Fruit fly (Drosophila melanogaster) S2 (cell line): ENCODE results near the gene CG32639.

Experiments used
- CG8478 ChIP-seq: fragments of >200 bp; optimal IDR thresholded peaks from 2 replicates; lab custom pipeline; 2018
- CTCF ChIP-seq, 2 experiments: fragments of >200 bp; optimal IDR thresholded peaks; 2 replicates each; lab custom pipeline; 2018

CG32639 gene

DNA sequence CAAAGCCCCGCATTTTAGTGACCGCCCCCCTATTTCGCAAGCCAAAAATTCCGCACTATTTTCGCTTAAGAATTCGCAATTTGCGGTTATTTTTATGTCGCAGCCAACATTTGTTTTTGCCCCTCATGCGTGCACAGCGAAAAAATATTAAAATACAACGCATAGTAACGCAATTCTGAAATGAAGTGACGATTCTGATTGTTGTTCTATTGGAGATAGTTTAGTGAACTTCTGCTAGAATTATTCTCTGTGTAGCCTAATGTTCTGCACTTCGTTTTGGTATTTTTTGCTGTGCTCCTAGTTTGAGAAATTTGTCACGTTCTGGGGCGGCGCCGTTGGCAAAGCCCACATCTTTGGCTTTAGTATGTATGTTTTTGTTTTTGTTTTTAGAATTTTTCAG, 14.5 kb downstream of the CG32639 start:
- TF ChIP-seq CG8478 (lab: Kevin White, UChicago) (no peak), CTCF (optimal IDR thresholded peaks at IDR 0.05; lab: Kevin White, UChicago) (no peak)

DNA sequence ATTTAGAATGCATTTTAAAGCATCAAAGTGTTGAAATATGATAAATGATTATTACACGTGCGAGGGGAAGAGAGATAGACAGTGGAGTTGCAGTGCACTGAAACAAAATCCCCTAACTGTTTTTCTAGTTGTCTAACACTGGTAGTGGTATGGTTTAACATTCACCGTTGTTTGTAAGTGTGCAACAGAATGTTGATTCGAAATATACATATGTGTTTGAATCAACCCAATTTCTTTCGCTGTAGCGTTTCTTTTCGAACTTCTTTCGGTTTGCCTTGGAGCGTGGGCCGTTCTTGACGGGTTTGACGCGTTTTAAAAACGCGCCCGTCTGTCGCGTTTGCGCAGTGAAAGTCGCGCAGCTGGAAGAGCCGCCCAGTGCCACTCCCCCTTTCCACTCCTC, 15.1 kb downstream of the CG32639 start:
- TF ChIP-seq CTCF (optimal IDR thresholded peaks at IDR 0.05; lab: Kevin White, UChicago): no peak

DNA sequence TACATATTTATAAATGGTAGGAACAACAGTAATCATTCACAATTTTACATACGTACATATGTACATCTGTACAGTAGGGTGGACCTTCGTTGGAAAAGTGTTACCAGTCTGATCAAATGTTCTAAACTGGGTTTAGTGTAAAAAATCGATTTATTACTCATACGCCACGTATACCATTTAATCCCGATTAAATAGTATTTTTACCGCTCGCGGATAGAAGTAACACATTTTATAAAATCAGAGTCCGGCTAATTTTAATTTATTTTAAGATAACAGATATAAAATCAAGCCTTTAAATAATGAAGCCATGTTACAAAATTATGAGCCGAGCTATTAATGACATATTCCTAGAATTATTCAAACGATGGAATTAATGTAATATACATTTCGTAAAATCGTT, 15.9 kb downstream of the CG32639 start:
- TF ChIP-seq CTCF (optimal IDR thresholded peaks at IDR 0.05; lab: Kevin White, UChicago) (no peak), CG8478 (lab: Kevin White, UChicago) (no peak)

DNA sequence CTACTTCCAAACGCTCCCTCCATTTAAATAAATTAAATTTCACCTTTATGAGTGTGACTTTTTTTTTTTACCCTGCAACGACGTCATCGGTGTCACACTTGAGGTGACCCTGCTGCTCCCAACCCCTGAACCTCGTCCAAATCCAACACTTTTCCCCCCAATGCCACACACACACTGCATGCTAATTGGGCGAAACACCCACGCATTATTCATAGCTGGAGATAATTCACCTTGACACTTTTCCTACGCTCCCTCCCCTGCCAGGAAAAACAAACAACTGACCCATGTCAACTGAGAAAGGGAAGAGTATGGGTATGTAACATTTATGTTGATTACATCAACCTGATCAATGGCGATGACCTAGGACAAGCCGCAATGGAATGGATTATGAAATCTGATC, 17.1 kb downstream of the CG32639 start:
- TF ChIP-seq CG8478 (lab: Kevin White, UChicago) (no peak), CTCF (optimal IDR thresholded peaks at IDR 0.05; lab: Kevin White, UChicago) (no peak)

DNA sequence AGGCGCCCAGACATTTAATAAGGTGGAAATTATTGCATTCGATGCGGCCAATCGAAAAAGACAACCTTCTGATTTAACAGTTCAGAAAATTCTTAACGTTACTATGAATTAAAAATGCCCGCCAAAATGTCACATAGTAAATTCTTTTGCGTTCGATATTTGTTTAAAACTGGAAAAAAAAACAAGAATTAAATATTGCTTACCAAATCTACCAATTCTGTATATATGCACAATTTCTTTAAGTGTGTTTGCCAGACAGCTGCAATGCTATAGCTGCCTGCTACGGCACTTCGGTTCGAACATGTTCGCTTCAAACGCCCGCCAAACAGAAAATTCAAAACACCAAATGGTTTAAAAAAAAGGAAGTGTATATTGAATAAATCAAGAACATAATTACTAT, 22.3 kb downstream of the CG32639 start:
- TF ChIP-seq CG8478 (lab: Kevin White, UChicago) (no peak), CTCF (optimal IDR thresholded peaks at IDR 0.05; lab: Kevin White, UChicago) (no peak)

DNA sequence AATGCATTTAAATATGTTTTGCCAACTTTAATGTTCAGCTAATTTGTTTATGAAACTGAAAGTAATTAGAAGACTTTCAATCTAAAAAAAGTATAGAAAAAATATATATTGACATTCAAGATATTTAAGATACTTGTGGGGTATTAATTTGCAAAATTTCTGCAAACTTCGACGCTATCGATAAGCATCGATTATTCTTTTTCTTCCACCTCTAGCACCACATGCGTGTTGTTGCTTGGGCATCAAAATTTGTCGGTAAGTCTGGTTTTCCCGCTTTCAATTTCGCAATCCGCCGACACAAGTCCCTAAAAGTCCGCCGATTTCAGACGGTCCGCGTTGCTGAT, 24.3 kb downstream of the CG32639 start, which contains the start of gene REG:
Gene REG, plus strand, starts transcription at position 188 of the 344 bp plus-strand sequence.
- TF ChIP-seq CG8478 (lab: Kevin White, UChicago) (no peak), CTCF (optimal IDR thresholded peaks at IDR 0.05; lab: Kevin White, UChicago) (no peak)

DNA sequence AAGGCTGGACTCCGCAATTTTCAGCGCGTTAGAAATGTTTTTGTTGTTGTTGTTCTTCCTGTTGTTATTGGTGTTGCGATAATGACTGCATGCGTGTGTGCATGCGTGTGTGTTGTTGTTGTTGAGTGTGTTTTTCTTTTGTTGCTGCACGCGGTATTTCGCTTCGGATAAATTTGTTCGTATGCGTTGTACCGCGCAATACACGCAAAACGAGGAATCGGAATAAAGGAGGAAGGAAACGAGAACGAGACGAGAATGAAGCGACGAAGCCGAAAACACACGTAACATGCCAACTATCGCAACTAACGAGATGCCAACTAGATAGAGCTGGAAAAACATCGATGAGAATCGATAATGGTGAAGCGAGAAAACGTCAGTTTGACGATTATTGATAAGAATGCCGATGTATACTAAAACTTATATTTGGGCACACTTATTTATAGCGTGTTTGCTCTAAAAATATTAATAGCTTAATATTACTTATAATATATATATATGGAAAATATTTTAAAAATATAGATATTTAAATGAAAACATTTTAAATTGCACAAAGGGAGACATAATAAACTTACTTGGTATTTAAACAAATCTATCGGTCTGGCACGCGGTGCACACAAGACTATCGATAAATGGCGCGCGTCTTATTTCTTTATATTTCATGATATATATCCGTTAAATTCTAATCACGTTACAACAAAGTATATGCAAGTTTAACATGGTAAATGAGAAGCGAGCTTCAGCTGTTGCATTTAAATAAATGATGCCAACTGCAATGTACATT, 24.8 kb downstream of the CG32639 start, which contains the start of gene sno:
Gene sno, minus strand, starts transcription at position 318 of the 781 bp plus-strand sequence.
- TF ChIP-seq CG8478 (lab: Kevin White, UChicago): no peak
- no peak for TF ChIP-seq CTCF (optimal IDR thresholded peaks at IDR 0.05; lab: Kevin White, UChicago)

DNA sequence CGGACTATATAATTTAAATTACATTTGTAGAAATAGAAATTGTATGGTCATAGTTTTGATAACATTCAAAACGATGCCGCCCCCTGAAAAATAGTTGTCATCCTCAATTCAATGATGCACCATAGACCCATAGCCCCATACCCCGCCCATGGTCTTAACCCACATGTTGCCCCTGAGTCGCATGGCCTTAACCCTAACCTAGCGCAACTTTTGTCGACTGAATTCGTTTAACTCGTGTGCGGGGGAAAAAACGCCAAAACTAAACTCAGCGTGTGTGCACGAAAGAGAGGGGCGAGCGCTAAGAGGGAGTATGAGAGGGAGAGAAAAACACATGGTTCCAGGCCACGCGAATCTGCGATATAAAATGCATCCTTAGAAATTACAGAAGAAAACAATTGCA, 25.9 kb downstream of the CG32639 start:
- no peak for TF ChIP-seq CG8478 (lab: Kevin White, UChicago)
- TF ChIP-seq CTCF (optimal IDR thresholded peaks at IDR 0.05; lab: Kevin White, UChicago): no peak

DNA sequence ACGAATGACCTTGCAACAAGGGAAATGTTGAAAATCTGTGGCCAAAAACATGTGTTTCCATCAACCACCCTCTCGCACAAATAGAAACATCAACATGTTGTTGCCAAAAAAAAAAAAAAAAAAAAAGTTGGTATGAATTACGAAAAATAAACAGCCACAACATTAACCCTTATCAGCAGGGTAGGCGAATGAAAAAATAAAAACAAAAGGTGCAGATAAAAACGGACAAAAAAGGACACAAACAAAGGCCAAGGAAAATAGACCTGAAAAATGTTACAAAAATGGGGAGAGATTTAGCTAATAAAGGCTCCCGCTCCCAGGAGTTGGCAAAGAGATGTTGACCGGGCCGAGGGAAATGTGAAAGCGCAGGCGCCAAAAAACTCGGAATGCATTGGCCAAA, 27.0 kb downstream of the CG32639 start:
- no peak for TF ChIP-seq CTCF (optimal IDR thresholded peaks at IDR 0.05; lab: Kevin White, UChicago)
- no peak for TF ChIP-seq CG8478 (lab: Kevin White, UChicago)

DNA sequence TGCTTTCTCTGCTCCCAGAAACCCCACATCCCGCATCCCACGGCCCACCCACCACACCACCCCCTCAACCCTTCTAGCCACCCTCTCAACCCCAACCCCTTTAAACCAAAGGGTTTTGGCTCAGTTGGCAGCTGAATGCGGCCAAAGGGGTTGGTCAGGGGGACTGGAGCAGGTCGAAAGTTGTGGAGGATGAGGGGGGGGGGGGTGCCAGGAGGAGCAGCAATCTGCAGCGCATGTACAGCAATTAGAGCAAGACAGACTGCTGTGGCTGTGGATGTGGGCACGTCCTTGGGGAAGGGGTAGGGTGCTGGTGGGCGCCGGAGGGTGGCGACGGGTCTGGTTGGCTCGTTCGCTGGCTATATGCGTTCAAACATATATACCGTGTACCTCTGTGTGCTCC, 27.8 kb downstream of the CG32639 start:
- no peak for TF ChIP-seq CG8478 (lab: Kevin White, UChicago)
- no peak for TF ChIP-seq CTCF (optimal IDR thresholded peaks at IDR 0.05; lab: Kevin White, UChicago)

DNA sequence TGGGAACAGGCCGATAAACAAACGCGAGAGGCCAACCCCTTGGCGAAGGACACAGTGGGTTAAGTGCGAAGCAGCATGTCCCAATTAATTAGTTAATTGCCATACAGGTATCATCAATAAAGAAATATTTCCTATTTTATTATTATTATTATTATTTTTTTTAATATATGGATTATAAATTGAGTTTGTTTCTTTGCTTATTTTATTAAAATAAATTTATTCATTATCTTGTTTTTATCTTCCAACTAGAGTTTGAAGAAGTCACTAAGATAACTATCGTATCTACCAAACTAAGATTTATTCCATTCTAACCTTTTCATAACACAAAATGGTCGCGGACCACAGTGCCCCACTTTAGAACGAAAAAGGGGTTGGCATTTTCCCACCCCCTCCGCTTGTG, 28.3 kb downstream of the CG32639 start:
- TF ChIP-seq CG8478 (lab: Kevin White, UChicago) (no peak), CTCF (optimal IDR thresholded peaks at IDR 0.05; lab: Kevin White, UChicago) (no peak)

DNA sequence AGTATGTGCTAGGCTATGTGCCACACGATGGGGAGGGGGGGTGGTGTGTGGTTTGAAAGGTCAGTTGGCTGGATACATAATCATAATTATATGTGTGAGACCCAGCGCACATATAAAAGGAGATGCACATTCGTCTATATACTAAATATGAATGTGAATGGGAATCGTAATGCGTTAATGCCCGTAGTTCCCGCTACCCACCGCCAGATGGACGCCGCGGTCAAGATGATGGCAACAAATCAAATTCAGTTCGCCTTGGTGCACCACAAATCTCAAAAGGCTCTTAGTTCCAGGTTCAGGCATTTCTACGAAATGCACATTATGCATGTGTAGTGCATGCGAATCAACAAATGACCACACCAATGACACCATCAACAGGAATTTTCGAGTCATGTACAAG, 31.6 kb downstream of the CG32639 start:
- peak; percentile 75 to 84 for TF ChIP-seq CTCF (optimal IDR thresholded peaks at IDR 0.05; lab: Kevin White, UChicago)
- TF ChIP-seq CG8478 (lab: Kevin White, UChicago): no peak

DNA sequence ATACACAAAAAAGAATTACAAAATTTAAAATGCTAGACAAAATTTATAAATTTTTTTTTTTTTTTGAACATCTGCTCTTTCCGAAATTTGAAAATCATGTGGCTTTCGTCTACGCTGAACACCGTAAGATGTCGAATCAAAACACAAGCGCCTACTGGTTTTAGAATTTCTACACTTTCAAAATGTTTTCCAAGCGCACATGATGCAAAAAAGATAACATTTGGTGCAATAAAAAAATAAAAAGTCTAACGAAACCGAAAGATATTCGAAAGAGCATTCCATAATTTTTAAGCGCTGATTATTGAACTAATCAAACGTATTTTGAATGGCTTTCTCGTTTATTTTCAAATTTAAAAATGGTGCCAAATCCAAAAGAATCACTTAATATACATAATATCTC, 34.2 kb downstream of the CG32639 start, which contains the start of gene CG44437:
Gene CG44437, minus strand, starts transcription at position 101 of the 400 bp plus-strand sequence.
- TF ChIP-seq CTCF (optimal IDR thresholded peaks at IDR 0.05; lab: Kevin White, UChicago): no peak

DNA sequence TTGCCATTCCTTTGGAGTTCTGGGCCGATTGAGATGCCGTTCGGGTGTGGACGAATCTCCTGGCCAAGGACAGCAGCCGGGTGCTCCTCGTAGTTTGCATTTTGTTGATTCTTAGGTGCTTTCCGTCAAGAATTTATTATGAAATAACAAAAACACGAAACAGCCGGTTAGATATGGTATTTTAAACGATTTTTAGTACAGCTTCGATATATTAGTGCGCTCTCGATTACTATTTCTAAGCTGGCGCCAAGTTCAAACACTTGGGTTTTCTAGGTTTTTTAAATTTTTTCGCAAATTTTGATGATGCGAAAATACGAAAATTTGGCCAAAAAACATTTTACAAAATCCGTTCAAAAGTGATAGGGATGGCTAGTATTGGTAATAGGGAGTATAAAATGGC, 42.1 kb downstream of the CG32639 start, which contains the start of gene Coq5:
Gene Coq5, minus strand, starts transcription at position 303 of the 400 bp plus-strand sequence.
- TF ChIP-seq CG8478 (lab: Kevin White, UChicago) (no peak), CTCF (optimal IDR thresholded peaks at IDR 0.05; lab: Kevin White, UChicago) (no peak)

DNA sequence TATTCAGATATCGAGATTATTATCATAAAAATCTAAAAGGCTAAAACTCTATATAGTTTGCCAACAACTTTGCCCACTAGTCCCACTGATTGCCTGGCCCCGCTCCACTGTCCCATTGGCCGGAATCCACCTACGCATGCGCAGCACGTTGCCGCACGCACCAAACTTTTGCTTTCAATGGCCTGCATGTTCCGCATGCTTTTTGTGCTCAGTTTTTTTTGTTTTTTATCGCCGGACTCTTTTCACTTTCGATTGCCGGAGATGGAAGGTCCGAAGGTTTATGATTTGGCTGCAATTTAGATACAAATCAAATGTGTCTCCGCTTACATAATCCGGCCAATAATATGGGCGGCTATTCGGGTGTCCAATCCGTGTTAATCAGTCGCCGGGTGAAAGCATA, 44.1 kb downstream of the CG32639 start:
- TF ChIP-seq CTCF (optimal IDR thresholded peaks at IDR 0.05; lab: Kevin White, UChicago) (no peak), CG8478 (lab: Kevin White, UChicago) (no peak)

DNA sequence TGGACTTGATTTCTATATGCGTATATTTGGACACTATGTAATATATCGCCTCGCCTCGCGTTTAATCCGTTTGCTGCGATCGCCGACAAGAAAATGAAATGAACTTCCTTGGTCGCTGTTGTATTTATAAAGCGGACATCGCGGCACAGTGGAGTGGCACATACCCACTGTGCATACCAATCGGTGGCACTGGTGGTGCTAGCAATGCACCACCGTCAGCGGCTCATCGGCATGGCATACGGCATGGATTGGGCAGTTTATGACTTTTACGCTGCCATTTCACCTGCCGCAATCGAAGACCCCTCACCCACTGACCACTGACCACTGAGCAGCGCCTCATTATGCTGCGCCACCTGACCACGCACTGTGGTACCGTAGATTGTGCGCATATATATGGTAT, 44.6 kb downstream of the CG32639 start, which contains the start of gene CG12723:
Gene CG12723, minus strand, starts transcription at position 101 of the 400 bp plus-strand sequence.
- TF ChIP-seq CG8478 (lab: Kevin White, UChicago) (no peak), CTCF (optimal IDR thresholded peaks at IDR 0.05; lab: Kevin White, UChicago) (no peak)
